Worm (Caenorhabditis elegans) whole organism, young adult: ENCODE measurements around the gene F14E5.2.

Source experiments
- B0035.1 ChIP-seq: sonication (generic microtip); optimal IDR thresholded peaks from 2 replicates; lab custom pipeline; 2016; ENCODE audit warnings: missing genetic modification characterization, mild to moderate bottlenecking, missing compliant biosample characterization, missing genotype, missing genetic modification reagents
- B0336.3 ChIP-seq: fragments of 200-800 bp; sonication (Bioruptor generic); IDR thresholded peaks from 2 replicates; pipeline ENCODE4 v1.3.6; 2022; ENCODE audit warnings: missing genetic modification characterization, missing compliant biosample characterization
- F22D6.2 ChIP-seq: sonication (generic microtip); optimal IDR thresholded peaks from 2 replicates; lab custom pipeline; 2016; ENCODE audit warnings: mild to moderate bottlenecking, missing genetic modification characterization, missing compliant biosample characterization
- F49E8.2 ChIP-seq: sonication (generic microtip); optimal IDR thresholded peaks from 3 replicates; lab custom pipeline; 2017; ENCODE audit warnings: missing genetic modification characterization, mild to moderate bottlenecking, missing compliant biosample characterization, antibody characterized with exemption, moderate library complexity; ENCODE audit not compliant: insufficient read depth
- F55B11.4 ChIP-seq: sonication (generic microtip); optimal IDR thresholded peaks from 2 replicates; lab custom pipeline; 2016; ENCODE audit warnings: missing compliant biosample characterization, missing genetic modification characterization, borderline replicate concordance; ENCODE audit not compliant: insufficient read depth
- Y53G8AR.9 ChIP-seq: fragments of 200-800 bp; sonication (Bioruptor generic); conservative IDR thresholded peaks from 2 replicates; pipeline ENCODE4 v1.3.6; 2022; ENCODE audit warnings: missing genetic modification reagents, missing genetic modification characterization, missing compliant biosample characterization
- Y67H2A.10 ChIP-seq: fragments of 200-800 bp; sonication (Bioruptor generic); conservative IDR thresholded peaks from 2 replicates; pipeline ENCODE4 v1.3.6; 2022; ENCODE audit warnings: missing genetic modification reagents, missing genetic modification characterization, missing compliant biosample characterization
- ama-1 ChIP-seq, 3 experiments: fragments of 150-350 bp in 1 of 3; sonication (generic microtip) in 2 of 3; optimal IDR thresholded peaks; 2 replicates each; lab custom pipeline; 2014 to 2018; ENCODE audit warnings: missing biosample characterization in 2 of 3, missing genetic modification characterization in 2 of 3, missing genetic modification reagents in 2 of 3
- ccch-3 ChIP-seq: fragments of 200-800 bp; sonication (Bioruptor generic); optimal IDR thresholded peaks from 2 replicates; lab custom pipeline; 2018; ENCODE audit warnings: mild to moderate bottlenecking, missing genetic modification characterization, missing compliant biosample characterization
- cebp-2 ChIP-seq: fragments of 200-800 bp; sonication (Bioruptor generic); IDR thresholded peaks from 2 replicates; pipeline ENCODE4 v1.3.6; 2022; ENCODE audit warnings: missing genetic modification characterization, missing compliant biosample characterization
- ceh-100 ChIP-seq: fragments of 200-800 bp; sonication (Bioruptor generic); IDR thresholded peaks from 2 replicates; pipeline ENCODE4 v1.3.6; 2022; ENCODE audit warnings: missing genetic modification reagents, missing genetic modification characterization, missing compliant biosample characterization
- ceh-27 ChIP-seq: fragments of 200-800 bp; sonication (Bioruptor generic); optimal IDR thresholded peaks from 2 replicates; lab custom pipeline; 2018; ENCODE audit warnings: mild to moderate bottlenecking, missing genetic modification characterization, moderate library complexity, missing compliant biosample characterization
- chd-7 ChIP-seq: sonication (generic microtip); optimal IDR thresholded peaks from 2 replicates; lab custom pipeline; 2016; ENCODE audit warnings: mild to moderate bottlenecking, missing genetic modification characterization, moderate library complexity, missing compliant biosample characterization
- die-1 ChIP-seq: sonication (generic microtip); optimal IDR thresholded peaks from 2 replicates; lab custom pipeline; 2016; ENCODE audit warnings: missing genotype, mild to moderate bottlenecking, missing genetic modification characterization, missing compliant biosample characterization
- dox-1 ChIP-seq: fragments of 200-800 bp; sonication (Bioruptor generic); IDR thresholded peaks from 2 replicates; pipeline ENCODE4 v1.3.6; 2022; ENCODE audit warnings: missing genetic modification reagents, missing genetic modification characterization, missing compliant biosample characterization
- dpff-1 ChIP-seq: sonication (generic microtip); optimal IDR thresholded peaks from 2 replicates; lab custom pipeline; 2017; ENCODE audit warnings: mild to moderate bottlenecking, missing genetic modification characterization, missing compliant biosample characterization
- dpl-1 ChIP-seq: fragments of 150-350 bp; optimal IDR thresholded peaks from 2 replicates; lab custom pipeline; 2014; ENCODE audit warnings: missing biosample characterization, missing genetic modification reagents, missing genetic modification characterization
- efl-1 ChIP-seq: fragments of 150-350 bp; optimal IDR thresholded peaks from 2 replicates; lab custom pipeline; 2014; ENCODE audit warnings: missing biosample characterization, missing genetic modification reagents, missing genetic modification characterization
- egl-44 ChIP-seq: fragments of 200-800 bp; sonication (Bioruptor generic); IDR thresholded peaks from 2 replicates; pipeline ENCODE4 v1.3.6; 2022; ENCODE audit warnings: missing genetic modification reagents, missing genetic modification characterization, missing compliant biosample characterization
- hlh-12 ChIP-seq: sonication (generic microtip); optimal IDR thresholded peaks from 2 replicates; lab custom pipeline; 2016; ENCODE audit warnings: missing genetic modification characterization, missing compliant biosample characterization
- hlh-26 ChIP-seq: fragments of 200-800 bp; sonication (Bioruptor generic); conservative IDR thresholded peaks from 2 replicates; pipeline ENCODE4 v1.3.6; 2022; ENCODE audit warnings: missing genetic modification reagents, missing genetic modification characterization, missing compliant biosample characterization
- hsf-1 ChIP-seq: fragments of 200-800 bp; sonication (Bioruptor generic); IDR thresholded peaks from 2 replicates; pipeline ENCODE4 v1.3.6; 2022; ENCODE audit warnings: missing genetic modification reagents, missing genetic modification characterization, missing compliant biosample characterization
- let-526 ChIP-seq: fragments of 200-800 bp; sonication (Bioruptor generic); IDR thresholded peaks from 2 replicates; pipeline ENCODE4 v1.3.6; 2022; ENCODE audit warnings: missing genetic modification reagents, missing genetic modification characterization, missing compliant biosample characterization
- let-607 ChIP-seq, 2 experiments: fragments of 200-800 bp in 1 of 2; sonication (Bioruptor generic) in 1 of 2; sonication (generic microtip) in 1 of 2; optimal IDR thresholded peaks; 2 replicates each; lab custom pipeline; 2016 to 2018; ENCODE audit warnings: mild to moderate bottlenecking in 2 of 2, missing compliant biosample characterization in 2 of 2, missing genetic modification characterization in 2 of 2, moderate library complexity in 2 of 2, missing genotype in 1 of 2
- lin-26 ChIP-seq: fragments of 200-800 bp; sonication (Bioruptor generic); IDR thresholded peaks from 2 replicates; pipeline ENCODE4 v1.3.6; 2022; ENCODE audit warnings: missing genetic modification reagents, missing genetic modification characterization, missing compliant biosample characterization
- lsl-1 ChIP-seq: fragments of 200-800 bp; sonication (Bioruptor generic); optimal IDR thresholded peaks from 2 replicates; lab custom pipeline; 2018; ENCODE audit warnings: mild to moderate bottlenecking, missing genetic modification characterization, moderate library complexity, missing compliant biosample characterization
- madf-8 ChIP-seq: fragments of 200-800 bp; sonication (Bioruptor generic); conservative IDR thresholded peaks from 2 replicates; pipeline ENCODE4 v1.3.6; 2022; ENCODE audit warnings: missing genetic modification reagents, missing genetic modification characterization, missing compliant biosample characterization
- mes-4 ChIP-seq: sonication (generic microtip); optimal IDR thresholded peaks from 2 replicates; lab custom pipeline; 2016; ENCODE audit warnings: missing genotype, missing genetic modification characterization, missing compliant biosample characterization
- nfya-2 ChIP-seq: fragments of 200-800 bp; sonication (Bioruptor generic); IDR thresholded peaks from 2 replicates; pipeline ENCODE4 v1.3.6; 2022; ENCODE audit warnings: missing genetic modification reagents, missing genetic modification characterization, missing compliant biosample characterization
- nhr-179 ChIP-seq: sonication (generic microtip); optimal IDR thresholded peaks from 2 replicates; lab custom pipeline; 2016; ENCODE audit warnings: mild to moderate bottlenecking, missing genetic modification characterization, missing compliant biosample characterization
- nhr-80 ChIP-seq: sonication (generic microtip); optimal IDR thresholded peaks from 2 replicates; lab custom pipeline; 2016; ENCODE audit warnings: missing genetic modification characterization, missing compliant biosample characterization
- nhr-90 ChIP-seq: sonication (generic microtip); optimal IDR thresholded peaks from 2 replicates; lab custom pipeline; 2016; ENCODE audit warnings: missing genotype, mild to moderate bottlenecking, missing genetic modification characterization, missing compliant biosample characterization
- repo-1 ChIP-seq: sonication (generic microtip); optimal IDR thresholded peaks from 2 replicates; lab custom pipeline; 2017; ENCODE audit warnings: mild to moderate bottlenecking, missing genetic modification characterization, missing compliant biosample characterization
- rpc-1 ChIP-seq, 2 experiments: fragments of 150-350 bp in 1 of 2; sonication (generic microtip) in 1 of 2; optimal IDR thresholded peaks; 2 replicates each; lab custom pipeline; 2014 to 2018; ENCODE audit warnings: missing biosample characterization in 1 of 2, missing genetic modification characterization in 1 of 2, missing genetic modification reagents in 1 of 2, missing genotype in 1 of 2
- sdz-38 ChIP-seq: sonication (generic microtip); optimal IDR thresholded peaks from 2 replicates; lab custom pipeline; 2016; ENCODE audit warnings: missing genotype, missing genetic modification characterization, missing compliant biosample characterization
- sea-2 ChIP-seq: fragments of 200-800 bp; sonication (Bioruptor generic); IDR thresholded peaks from 2 replicates; pipeline ENCODE4 v1.3.6; 2022; ENCODE audit warnings: missing genetic modification characterization, missing compliant biosample characterization
- snpc-3.4 ChIP-seq: sonication (generic microtip); optimal IDR thresholded peaks from 2 replicates; lab custom pipeline; 2017; ENCODE audit warnings: missing genetic modification characterization, mild to moderate bottlenecking, missing compliant biosample characterization, antibody characterized with exemption, moderate library complexity, missing genotype, missing genetic modification reagents
- somi-1 ChIP-seq: fragments of 200-800 bp; sonication (Bioruptor generic); optimal IDR thresholded peaks from 2 replicates; lab custom pipeline; 2018; ENCODE audit warnings: mild to moderate bottlenecking, missing genetic modification characterization, missing compliant biosample characterization
- sptf-2 ChIP-seq: fragments of 200-800 bp; sonication (Bioruptor generic); optimal IDR thresholded peaks from 2 replicates; lab custom pipeline; 2018; ENCODE audit warnings: mild to moderate bottlenecking, missing genetic modification characterization, missing compliant biosample characterization
- tlf-1 ChIP-seq: fragments of 200-800 bp; sonication (Bioruptor generic); optimal IDR thresholded peaks from 2 replicates; lab custom pipeline; 2018; ENCODE audit warnings: mild to moderate bottlenecking, missing genetic modification characterization, missing compliant biosample characterization
- xnd-1 ChIP-seq: sonication (generic microtip); optimal IDR thresholded peaks from 2 replicates; lab custom pipeline; 2016; ENCODE audit warnings: missing genotype, missing genetic modification reagents, missing genetic modification characterization, missing compliant biosample characterization
- zim-3 ChIP-seq: sonication (generic microtip); optimal IDR thresholded peaks from 2 replicates; lab custom pipeline; 2017; ENCODE audit warnings: mild to moderate bottlenecking, missing genetic modification characterization, moderate library complexity, missing compliant biosample characterization
- ztf-18 ChIP-seq: sonication (generic microtip); optimal IDR thresholded peaks from 2 replicates; lab custom pipeline; 2016; ENCODE audit warnings: missing genotype, mild to moderate bottlenecking, missing genetic modification characterization, missing compliant biosample characterization
- ztf-3 ChIP-seq: fragments of 200-800 bp; sonication (Bioruptor generic); optimal IDR thresholded peaks from 2 replicates; lab custom pipeline; 2018; ENCODE audit warnings: mild to moderate bottlenecking, missing genetic modification characterization, missing compliant biosample characterization

F14E5.2 gene

ce11 chrII:8456681-8457389 is 28.2 kb upstream of the F14E5.2 start (continued):
- TF ChIP-seq tlf-1 (GFP tag; lab: Kevin White, UChicago) = peak; percentile 48
- no peak for TF ChIP-seq sea-2 (GFP tag; lab: Robert Waterston, UW)
- no peak for TF ChIP-seq sdz-38 (tag; lab: Kevin White, UChicago)
- no peak for TF ChIP-seq zim-3 (tag; lab: Kevin White, UChicago)
- peak; percentile 89 for TF ChIP-seq efl-1 (GFP tag; lab: Kevin White, UChicago)

ce11 chrII:8456094-8456493 is 27.4 kb upstream of the F14E5.2 start, which contains the start of gene F22B5.6:
TSS of gene F22B5.6 (minus strand) at chrII:8456194.
- TF ChIP-seq sptf-2 (GFP tag; lab: Kevin White, UChicago) (no peak), B0035.1 (tag; lab: Kevin White, UChicago) (no peak), rpc-1 (optimal IDR thresholded peaks at IDR 0.05; lab: Kevin White, UChicago) (no peak), rpc-1 (tag; optimal IDR thresholded peaks at IDR 0.05; lab: Kevin White, UChicago) (no peak), mes-4 (no peak), F22D6.2 (no peak), nfya-2 (GFP tag; lab: Robert Waterston, UW) (no peak), Y67H2A.10 (GFP tag; lab: Robert Waterston, UW) (no peak), lsl-1 (GFP tag; lab: Kevin White, UChicago) (no peak), ccch-3 (GFP tag; lab: Kevin White, UChicago) (no peak), nhr-179 (tag; lab: Kevin White, UChicago) (no peak), hlh-12 (tag; lab: Kevin White, UChicago) (no peak), ceh-100 (no peak), ceh-27 (GFP tag; lab: Kevin White, UChicago) (no peak), hsf-1 (no peak), somi-1 (no peak), repo-1 (tag; lab: Kevin White, UChicago) (no peak)

- TF ChIP-seq let-607 (tag; optimal IDR thresholded peaks at IDR 0.05; lab: Kevin White, UChicago) (no peak), chd-7 (no peak), B0336.3 (no peak), ceh-100 (no peak), dpl-1 (GFP tag; lab: Kevin White, UChicago) (no peak), let-526 (GFP tag; lab: Robert Waterston, UW) (no peak), nhr-90 (tag; lab: Kevin White, UChicago) (no peak), cebp-2 (no peak), ztf-18 (tag; lab: Kevin White, UChicago) (no peak), ama-1 (optimal IDR thresholded peaks at IDR 0.05; lab: Kevin White, UChicago) (no peak), ama-1 (GFP tag; optimal IDR thresholded peaks at IDR 0.05; lab: Kevin White, UChicago) (no peak), egl-44 (GFP tag; lab: Robert Waterston, UW) (no peak), madf-8 (GFP tag; lab: Robert Waterston, UW) (no peak), snpc-3.4 (no peak)
Observed at ce11 chrII:8454513-8454912, 25.9 kb upstream of the F14E5.2 start, which contains the start of gene F22B5.5. TSS of gene F22B5.5 (minus strand) at chrII:8454613.

- TF ChIP-seq xnd-1 (tag; lab: Kevin White, UChicago) = no peak
- TF ChIP-seq dox-1 (GFP tag; lab: Robert Waterston, UW) = no peak
- no peak for TF ChIP-seq Y53G8AR.9 (GFP tag; lab: Robert Waterston, UW)
- no peak for TF ChIP-seq nhr-80
- TF ChIP-seq die-1 (tag; lab: Kevin White, UChicago) = no peak
- no peak for TF ChIP-seq F49E8.2 (tag; lab: Kevin White, UChicago)
- TF ChIP-seq dpl-1 (GFP tag; lab: Kevin White, UChicago) = no peak
- TF ChIP-seq nfya-2 (GFP tag; lab: Robert Waterston, UW) = no peak
- TF ChIP-seq hlh-26 (GFP tag; lab: Robert Waterston, UW) = no peak
- no peak for TF ChIP-seq lin-26 (GFP tag; lab: Robert Waterston, UW)
- no peak for TF ChIP-seq lsl-1 (GFP tag; lab: Kevin White, UChicago)
- TF ChIP-seq ztf-3 = no peak
- no peak for TF ChIP-seq madf-8 (GFP tag; lab: Robert Waterston, UW)
- no peak for TF ChIP-seq dpff-1 (tag; lab: Kevin White, UChicago)
- TF ChIP-seq F55B11.4 (tag; lab: Kevin White, UChicago) = no peak
Observed at ce11 chrII:8451425-8451824, 22.8 kb upstream of the F14E5.2 start.
